Fruit fly (Drosophila melanogaster) whole organism, adult: ENCODE results near the gene Orc2.

Experiments used
- CG11617 ChIP-seq: fragments of 200-800 bp; sonication (Bioruptor generic); optimal IDR thresholded peaks from 2 replicates; lab custom pipeline; 2017; ENCODE audit warnings: mild to moderate bottlenecking, missing biosample characterization, missing genetic modification reagents, missing genetic modification characterization
- CG12768 ChIP-seq: fragments of 200-800 bp; sonication (Bioruptor generic); optimal IDR thresholded peaks from 2 replicates; lab custom pipeline; 2017; ENCODE audit warnings: missing biosample characterization, missing genetic modification characterization, mild to moderate bottlenecking, moderate library complexity, missing genetic modification reagents
- CG14711 ChIP-seq: fragments of 200-800 bp; sonication (Bioruptor generic); optimal IDR thresholded peaks from 2 replicates; lab custom pipeline; 2018; ENCODE audit warnings: missing biosample characterization, mild to moderate bottlenecking, missing genetic modification characterization, moderate library complexity
- CG1620 ChIP-seq: fragments of 200-800 bp; sonication (Bioruptor generic); optimal IDR thresholded peaks from 2 replicates; lab custom pipeline; 2016; ENCODE audit warnings: missing biosample characterization, missing genetic modification characterization
- CG33017 ChIP-seq: fragments of 200-800 bp; sonication (Bioruptor generic); optimal IDR thresholded peaks from 2 replicates; lab custom pipeline; 2018; ENCODE audit warnings: missing biosample characterization, mild to moderate bottlenecking, missing genetic modification characterization, moderate library complexity
- CG5204 ChIP-seq: fragments of 200-800 bp; sonication (Bioruptor generic); optimal IDR thresholded peaks from 2 replicates; lab custom pipeline; 2016; ENCODE audit warnings: missing biosample characterization, missing genetic modification characterization
- CG7045 ChIP-seq: fragments of 200-800 bp; sonication (Bioruptor generic); optimal IDR thresholded peaks from 2 replicates; lab custom pipeline; 2017; ENCODE audit warnings: missing biosample characterization, mild to moderate bottlenecking, missing genetic modification characterization
- CG7101 ChIP-seq: fragments of 200-800 bp; sonication (Bioruptor generic); optimal IDR thresholded peaks from 2 replicates; lab custom pipeline; 2018; ENCODE audit warnings: missing biosample characterization, mild to moderate bottlenecking, missing genetic modification characterization, moderate library complexity
- Clk ChIP-seq: fragments of 200-800 bp; sonication (Bioruptor generic); optimal IDR thresholded peaks from 2 replicates; lab custom pipeline; 2017; ENCODE audit warnings: missing biosample characterization, missing genetic modification characterization
- Crg-1 ChIP-seq: fragments of 200-800 bp; sonication (Bioruptor generic); optimal IDR thresholded peaks from 2 replicates; lab custom pipeline; 2016; ENCODE audit warnings: missing biosample characterization, missing genetic modification characterization
- Hr96 ChIP-seq: fragments of 200-800 bp; sonication (Bioruptor generic); optimal IDR thresholded peaks from 2 replicates; lab custom pipeline; 2016; ENCODE audit warnings: missing biosample characterization, missing genetic modification characterization
- Mnt ChIP-seq: fragments of 200-800 bp; sonication (Bioruptor generic); optimal IDR thresholded peaks from 2 replicates; lab custom pipeline; 2016; ENCODE audit warnings: missing biosample characterization, mild to moderate bottlenecking, missing genetic modification characterization
- bab1 ChIP-seq: fragments of 200-800 bp; sonication (Bioruptor generic); optimal IDR thresholded peaks from 3 replicates; lab custom pipeline; 2019; ENCODE audit warnings: missing biosample characterization, mild to moderate bottlenecking, missing genetic modification characterization, moderate library complexity
- cic ChIP-seq: fragments of 200-800 bp; sonication (Bioruptor generic); optimal IDR thresholded peaks from 2 replicates; lab custom pipeline; 2017; ENCODE audit warnings: missing biosample characterization, mild to moderate bottlenecking, missing genetic modification characterization, moderate library complexity
- cnc ChIP-seq, 2 experiments: fragments of >200 bp; optimal IDR thresholded peaks; 2 replicates each; lab custom pipeline; 2017
- kay ChIP-seq: fragments of 200-800 bp; sonication (Bioruptor generic); peaks from one replicate; lab custom pipeline; 2016; ENCODE audit warnings: missing biosample characterization, missing genetic modification characterization, borderline replicate concordance
- ovo ChIP-seq: fragments of 200-800 bp; sonication (Bioruptor generic); optimal IDR thresholded peaks from 2 replicates; lab custom pipeline; 2016; ENCODE audit warnings: missing biosample characterization, missing genetic modification characterization
- pad ChIP-seq: fragments of 200-800 bp; sonication (Bioruptor generic); optimal IDR thresholded peaks from 3 replicates; lab custom pipeline; 2017; ENCODE audit warnings: missing biosample characterization, missing genetic modification characterization, mild to moderate bottlenecking, moderate library complexity, missing genetic modification reagents
- tj ChIP-seq: fragments of 200-800 bp; sonication (Bioruptor generic); optimal IDR thresholded peaks from 3 replicates; lab custom pipeline; 2017; ENCODE audit warnings: missing biosample characterization, mild to moderate bottlenecking, missing genetic modification characterization, moderate library complexity
- toe ChIP-seq: fragments of 200-800 bp; sonication (Bioruptor generic); optimal IDR thresholded peaks from 2 replicates; lab custom pipeline; 2016; ENCODE audit warnings: missing biosample characterization, missing genetic modification characterization

Gene Orc2

DNA sequence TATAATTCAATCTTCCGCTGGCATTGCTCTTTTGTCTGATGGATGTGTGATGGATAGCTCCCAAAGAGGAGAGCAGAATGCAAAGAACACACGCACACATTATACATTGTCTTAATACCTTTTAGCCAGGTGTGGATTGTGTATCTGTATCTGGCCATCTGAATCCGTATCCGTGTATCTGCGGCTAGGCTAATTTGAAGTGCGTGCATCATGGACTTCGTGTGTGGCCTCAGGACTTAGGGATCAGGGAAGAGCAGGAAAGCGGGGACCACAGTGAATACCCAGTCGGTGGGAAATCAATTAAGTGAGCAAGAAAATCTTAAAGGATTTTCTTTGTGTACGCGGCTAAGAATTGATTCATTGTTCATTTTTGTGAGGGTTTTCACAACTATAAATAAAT lies 24.8 kb downstream of the Orc2 start:
- TF ChIP-seq cic (GFP tag; lab: Kevin White, UChicago), result no peak
- TF ChIP-seq CG14711 (tag; lab: Kevin White, UChicago), result no peak
- TF ChIP-seq CG7045, result no peak
- TF ChIP-seq CG1620 (GFP tag; lab: Kevin White, UChicago), result no peak
- no peak for TF ChIP-seq cnc (optimal IDR thresholded peaks at IDR 0.05; lab: Kevin White, UChicago)
- no peak for TF ChIP-seq Clk (GFP tag; lab: Kevin White, UChicago)
- TF ChIP-seq Hr96, result no peak
- TF ChIP-seq CG5204 (GFP tag; lab: Kevin White, UChicago), result no peak
- no peak for TF ChIP-seq pad (GFP tag; lab: Kevin White, UChicago)
- TF ChIP-seq CG33017 (tag; lab: Kevin White, UChicago), result no peak
- TF ChIP-seq CG7101, result no peak
- no peak for TF ChIP-seq CG12768 (GFP tag; lab: Kevin White, UChicago)
- no peak for TF ChIP-seq ovo (GFP tag; lab: Kevin White, UChicago)
- no peak for TF ChIP-seq bab1
- no peak for TF ChIP-seq kay (GFP tag; lab: Kevin White, UChicago)
- no peak for TF ChIP-seq Crg-1 (GFP tag; lab: Kevin White, UChicago)
- no peak for TF ChIP-seq tj (GFP tag; lab: Kevin White, UChicago)
- TF ChIP-seq toe, result no peak
- no peak for TF ChIP-seq CG11617 (GFP tag; lab: Kevin White, UChicago)
- no peak for TF ChIP-seq Mnt (GFP tag; lab: Kevin White, UChicago)

- TF ChIP-seq tj (GFP tag; lab: Kevin White, UChicago), result no peak
- no peak for TF ChIP-seq CG12768 (GFP tag; lab: Kevin White, UChicago)
- no peak for TF ChIP-seq CG7045
- no peak for TF ChIP-seq kay (GFP tag; lab: Kevin White, UChicago)
- TF ChIP-seq CG1620 (GFP tag; lab: Kevin White, UChicago), result no peak
- TF ChIP-seq bab1, result no peak
- TF ChIP-seq cic (GFP tag; lab: Kevin White, UChicago), result no peak
These were observed 25.4 kb downstream of the Orc2 start for dm6 chr3R:13990109-13990508.

- TF ChIP-seq CG5204 (GFP tag; lab: Kevin White, UChicago) (no peak), cic (GFP tag; lab: Kevin White, UChicago) (no peak), ovo (GFP tag; lab: Kevin White, UChicago) (no peak), CG11617 (GFP tag; lab: Kevin White, UChicago) (no peak), tj (GFP tag; lab: Kevin White, UChicago) (no peak), CG1620 (GFP tag; lab: Kevin White, UChicago) (no peak), CG7101 (no peak), kay (GFP tag; lab: Kevin White, UChicago) (no peak), pad (GFP tag; lab: Kevin White, UChicago) (no peak), bab1 (no peak)
These were observed 27.4 kb downstream of the Orc2 start for dm6 chr3R:13992126-13992535.

dm6 chr3R:13995426-13995825 lies 30.7 kb downstream of the Orc2 start:
- TF ChIP-seq CG33017 (tag; lab: Kevin White, UChicago) (no peak), Mnt (GFP tag; lab: Kevin White, UChicago) (no peak), Crg-1 (GFP tag; lab: Kevin White, UChicago) (no peak), toe (no peak), cic (GFP tag; lab: Kevin White, UChicago) (no peak), bab1 (no peak), Clk (GFP tag; lab: Kevin White, UChicago) (no peak), CG1620 (GFP tag; lab: Kevin White, UChicago) (no peak), ovo (GFP tag; lab: Kevin White, UChicago) (no peak), CG14711 (tag; lab: Kevin White, UChicago) (no peak), CG11617 (GFP tag; lab: Kevin White, UChicago) (no peak), CG7045 (no peak), tj (GFP tag; lab: Kevin White, UChicago) (no peak), CG12768 (GFP tag; lab: Kevin White, UChicago) (no peak), CG5204 (GFP tag; lab: Kevin White, UChicago) (no peak), CG7101 (no peak)

dm6 chr3R:13995933-13996332 lies 31.2 kb downstream of the Orc2 start:
- TF ChIP-seq CG7101 (no peak), Crg-1 (GFP tag; lab: Kevin White, UChicago) (no peak), tj (GFP tag; lab: Kevin White, UChicago) (no peak), CG1620 (GFP tag; lab: Kevin White, UChicago) (no peak), pad (GFP tag; lab: Kevin White, UChicago) (no peak), Hr96 (no peak), kay (GFP tag; lab: Kevin White, UChicago) (no peak), bab1 (no peak), ovo (GFP tag; lab: Kevin White, UChicago) (no peak), CG33017 (tag; lab: Kevin White, UChicago) (no peak), CG5204 (GFP tag; lab: Kevin White, UChicago) (no peak), CG12768 (GFP tag; lab: Kevin White, UChicago) (no peak), cnc (optimal IDR thresholded peaks at IDR 0.05; lab: Kevin White, UChicago) (no peak), toe (no peak)

- TF ChIP-seq ovo (GFP tag; lab: Kevin White, UChicago) (no peak), cic (GFP tag; lab: Kevin White, UChicago) (no peak)
These were observed 33.1 kb downstream of the Orc2 start for dm6 chr3R:13997762-13998161.

DNA sequence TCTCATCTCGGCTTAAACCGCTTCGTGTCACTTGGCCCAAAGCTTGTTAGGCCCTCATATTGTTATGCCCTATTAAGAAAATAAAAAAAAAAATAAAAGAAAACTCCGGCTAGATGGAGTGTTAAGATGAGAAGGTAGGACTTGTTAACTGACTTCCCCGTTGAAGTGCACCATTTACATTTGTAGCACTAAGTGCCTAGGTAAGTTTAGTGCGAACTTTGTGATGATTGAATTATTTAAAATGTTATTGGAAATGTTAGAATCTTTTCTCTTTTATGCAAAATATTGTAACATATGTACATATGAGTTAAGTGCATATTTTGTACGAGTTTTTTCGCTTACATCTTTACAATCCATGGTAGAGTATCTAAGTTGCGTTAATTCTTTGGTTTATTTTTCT lies 33.5 kb downstream of the Orc2 start:
- TF ChIP-seq Crg-1 (GFP tag; lab: Kevin White, UChicago), result no peak
